Worm (Caenorhabditis elegans) whole organism, late embryonic: ENCODE results near the gene T23F6.2.
"Not testable (repeated sequence)": the region's sequence is repeated elsewhere in the genome, so short reads cannot be mapped to it uniquely, and the experiment has no call there.

Source experiments
- C08G9.2 ChIP-seq: sonication (generic microtip); optimal IDR thresholded peaks from 2 replicates; lab custom pipeline; 2016; ENCODE audit warnings: mild to moderate bottlenecking, missing genetic modification characterization, moderate library complexity, missing compliant biosample characterization
- ama-1 ChIP-seq: fragments of 150-350 bp; optimal IDR thresholded peaks from 2 replicates; lab custom pipeline; 2014
- dve-1 ChIP-seq: sonication (generic microtip); optimal IDR thresholded peaks from 2 replicates; lab custom pipeline; 2017; ENCODE audit warnings: antibody characterized with exemption, mild to moderate bottlenecking, missing genetic modification characterization, missing compliant biosample characterization
- elt-2 ChIP-seq: sonication (generic microtip); optimal IDR thresholded peaks from 2 replicates; lab custom pipeline; 2016; ENCODE audit warnings: missing genetic modification reagents, missing genetic modification characterization, missing compliant biosample characterization
- ets-4 ChIP-seq: sonication (generic microtip); optimal IDR thresholded peaks from 2 replicates; lab custom pipeline; 2016; ENCODE audit warnings: missing genetic modification characterization, missing compliant biosample characterization
- fkh-10 ChIP-seq: fragments of 150-350 bp; optimal IDR thresholded peaks from 2 replicates; lab custom pipeline; 2014; ENCODE audit warnings: missing biosample characterization, missing genetic modification reagents, missing genetic modification characterization
- hlh-15 ChIP-seq: sonication (generic microtip); optimal IDR thresholded peaks from 2 replicates; lab custom pipeline; 2016; ENCODE audit warnings: missing genetic modification characterization, missing compliant biosample characterization
- pha-2 ChIP-seq: sonication (generic microtip); optimal IDR thresholded peaks from 2 replicates; lab custom pipeline; 2017; ENCODE audit warnings: mild to moderate bottlenecking, missing genetic modification characterization, missing compliant biosample characterization
- pqm-1 ChIP-seq: sonication (generic microtip); optimal IDR thresholded peaks from 2 replicates; lab custom pipeline; 2016; ENCODE audit warnings: missing genetic modification characterization, missing compliant biosample characterization
- pros-1 ChIP-seq: fragments of 150-350 bp; optimal IDR thresholded peaks from 2 replicates; lab custom pipeline; 2014; ENCODE audit warnings: missing biosample characterization, missing genetic modification reagents, missing genetic modification characterization
- sox-2 ChIP-seq: fragments of 200-800 bp; sonication (Bioruptor generic); IDR thresholded peaks from 2 replicates; pipeline ENCODE4 v1.3.6; 2022; ENCODE audit warnings: missing genetic modification reagents, missing genetic modification characterization, missing compliant biosample characterization
- ttx-3 ChIP-seq: sonication (generic microtip); optimal IDR thresholded peaks from 2 replicates; lab custom pipeline; 2016; ENCODE audit warnings: missing genetic modification reagents, missing genetic modification characterization, missing compliant biosample characterization
- unc-55 ChIP-seq: sonication (generic microtip); optimal IDR thresholded peaks from 2 replicates; lab custom pipeline; 2017; ENCODE audit warnings: missing biosample characterization, missing genetic modification reagents, missing genetic modification characterization
- zip-5 ChIP-seq: sonication (generic microtip); optimal IDR thresholded peaks from 2 replicates; lab custom pipeline; 2016; ENCODE audit warnings: missing genetic modification characterization, missing compliant biosample characterization

ce11 chrIV:12677137-12677536 lies 44.0 kb upstream of the T23F6.2 start, which contains the start of gene T23B5.6:
- not testable (repeated sequence) for TF ChIP-seq hlh-15 (tag; lab: Kevin White, UChicago); zip-5 (tag; lab: Kevin White, UChicago); sox-2 (GFP tag; lab: Robert Waterston, UW); ama-1; pqm-1; unc-55 (GFP tag; lab: Kevin White, UChicago); elt-2 (tag; lab: Kevin White, UChicago); ttx-3; pros-1 (tag; lab: Kevin White, UChicago); ets-4 (tag; lab: Kevin White, UChicago); fkh-10 (GFP tag; lab: Kevin White, UChicago); dve-1; C08G9.2 (tag; lab: Kevin White, UChicago); pha-2 (tag; lab: Kevin White, UChicago)
